Worm (Caenorhabditis elegans) whole organism, L1 larva: ENCODE measurements around the gene F42G10.1.

Experiments used
- C16A3.4 ChIP-seq: fragments of 150-350 bp; optimal IDR thresholded peaks from 2 replicates; lab custom pipeline; 2014; ENCODE audit warnings: missing biosample characterization, missing genetic modification characterization
- Y116A8C.19 ChIP-seq: sonication (generic microtip); optimal IDR thresholded peaks from 2 replicates; lab custom pipeline; 2016; ENCODE audit warnings: missing compliant biosample characterization, missing genetic modification characterization, borderline replicate concordance
- alr-1 ChIP-seq: fragments of 200-800 bp; sonication (Bioruptor generic); optimal IDR thresholded peaks from 2 replicates; lab custom pipeline; 2018; ENCODE audit warnings: borderline replicate concordance, mild to moderate bottlenecking, missing genetic modification characterization, missing compliant biosample characterization
- aly-2 ChIP-seq: fragments of 150-350 bp; optimal IDR thresholded peaks from 2 replicates; lab custom pipeline; 2014; ENCODE audit warnings: missing biosample characterization, missing genetic modification characterization
- ceh-8 ChIP-seq: fragments of 200-800 bp; sonication (Bioruptor generic); optimal IDR thresholded peaks from 2 replicates; lab custom pipeline; 2018; ENCODE audit warnings: mild to moderate bottlenecking, missing genetic modification characterization, moderate library complexity, missing compliant biosample characterization
- ceh-82 ChIP-seq, 3 experiments: fragments of 150-350 bp in 1 of 3; sonication (generic microtip) in 2 of 3; optimal IDR thresholded peaks; 2 replicates each; lab custom pipeline; 2014 to 2017; ENCODE audit warnings: missing biosample characterization in 3 of 3, missing genetic modification characterization in 3 of 3
- ceh-90 ChIP-seq: sonication (generic microtip); optimal IDR thresholded peaks from 2 replicates; lab custom pipeline; 2016; ENCODE audit warnings: missing genetic modification characterization, missing compliant biosample characterization
- dpl-1 ChIP-seq, 3 experiments: fragments of 150-350 bp in 2 of 3; sonication (generic microtip) in 1 of 3; optimal IDR thresholded peaks; 2 replicates each; lab custom pipeline; 2014 to 2017; ENCODE audit warnings: missing biosample characterization in 3 of 3, missing genetic modification characterization in 3 of 3, missing genetic modification reagents in 3 of 3
- dsc-1 ChIP-seq: sonication (generic microtip); optimal IDR thresholded peaks from 2 replicates; lab custom pipeline; 2016; ENCODE audit warnings: mild to moderate bottlenecking, missing genetic modification characterization, missing compliant biosample characterization
- efl-1 ChIP-seq, 4 experiments: fragments of 150-350 bp; optimal IDR thresholded peaks in 3 of 4; peaks in 1 of 4; 1 replicate in 1 of 4; 2 replicates in 3 of 4; lab custom pipeline; 2014; ENCODE audit warnings: missing biosample characterization in 2 of 4, missing genetic modification characterization in 2 of 4, missing genetic modification reagents in 2 of 4
- elt-3 ChIP-seq, 6 experiments: fragments of 150-350 bp in 1 of 6; sonication (generic microtip); optimal IDR thresholded peaks; 2 replicates each; lab custom pipeline; 2017 to 2018; ENCODE audit warnings: missing biosample characterization in 6 of 6, missing genetic modification characterization in 6 of 6, inconsistent platforms in 1 of 6
- ets-5 ChIP-seq: fragments of 200-800 bp; sonication (Bioruptor generic); IDR thresholded peaks from 2 replicates; pipeline ENCODE4 v1.3.6; 2022; ENCODE audit warnings: missing genetic modification characterization, missing compliant biosample characterization
- fkh-10 ChIP-seq: sonication (generic microtip); optimal IDR thresholded peaks from 2 replicates; lab custom pipeline; 2017; ENCODE audit warnings: missing biosample characterization, missing genetic modification reagents, missing genetic modification characterization
- fkh-4 ChIP-seq: sonication (generic microtip); optimal IDR thresholded peaks from 2 replicates; lab custom pipeline; 2016; ENCODE audit warnings: missing compliant biosample characterization, missing genetic modification characterization, borderline replicate concordance
- fos-1 ChIP-seq: fragments of 150-350 bp; optimal IDR thresholded peaks from 2 replicates; lab custom pipeline; 2014; ENCODE audit warnings: missing biosample characterization, missing genetic modification characterization
- grh-1 ChIP-seq: fragments of 200-800 bp; sonication (Bioruptor generic); IDR thresholded peaks from 2 replicates; pipeline ENCODE4 v1.3.6; 2022; ENCODE audit warnings: missing genetic modification reagents, missing genetic modification characterization, missing compliant biosample characterization
- hlh-17 ChIP-seq: fragments of 200-800 bp; sonication (Bioruptor generic); optimal IDR thresholded peaks from 2 replicates; lab custom pipeline; 2018; ENCODE audit warnings: missing genetic modification characterization, mild to moderate bottlenecking, missing compliant biosample characterization, moderate library complexity, borderline replicate concordance
- hpl-2 ChIP-seq: fragments of 150-350 bp; optimal IDR thresholded peaks from 2 replicates; lab custom pipeline; 2014; ENCODE audit warnings: missing biosample characterization, missing genetic modification reagents, missing genetic modification characterization
- isw-1 ChIP-seq: fragments of 200-800 bp; sonication (Bioruptor generic); IDR thresholded peaks from 2 replicates; pipeline ENCODE4 v1.3.6; 2022; ENCODE audit warnings: missing genetic modification characterization, missing compliant biosample characterization
- jun-1 ChIP-seq: fragments of 150-350 bp; optimal IDR thresholded peaks from 2 replicates; lab custom pipeline; 2014; ENCODE audit warnings: missing biosample characterization, missing genetic modification reagents, missing genetic modification characterization
- lin-14 ChIP-seq: fragments of 200-800 bp; sonication (Bioruptor generic); optimal IDR thresholded peaks from 2 replicates; lab custom pipeline; 2018; ENCODE audit warnings: mild to moderate bottlenecking, missing genetic modification characterization, moderate library complexity, missing compliant biosample characterization
- lin-15B ChIP-seq: fragments of 150-350 bp; sonication (generic microtip); optimal IDR thresholded peaks from 3 replicates; lab custom pipeline; 2014; ENCODE audit warnings: missing biosample characterization, missing genetic modification characterization
- lin-35 ChIP-seq, 2 experiments: fragments of 150-350 bp; optimal IDR thresholded peaks; 2 replicates each; lab custom pipeline; 2014; ENCODE audit warnings: missing biosample characterization in 2 of 2, missing genetic modification characterization in 2 of 2, missing genetic modification reagents in 2 of 2
- lir-3 ChIP-seq: sonication (generic microtip); optimal IDR thresholded peaks from 2 replicates; lab custom pipeline; 2016; ENCODE audit warnings: mild to moderate bottlenecking, missing genetic modification characterization, moderate library complexity, missing compliant biosample characterization; ENCODE audit not compliant: poor library complexity
- mab-9 ChIP-seq: fragments of 200-800 bp; sonication (Bioruptor generic); IDR thresholded peaks from 2 replicates; pipeline ENCODE4 v1.3.6; 2022; ENCODE audit warnings: missing genetic modification reagents, missing genetic modification characterization, missing compliant biosample characterization
- mdl-1 ChIP-seq, 2 experiments: fragments of 150-350 bp; optimal IDR thresholded peaks; 2 replicates each; lab custom pipeline; 2014 to 2017; ENCODE audit warnings: missing biosample characterization in 2 of 2, missing genetic modification characterization in 2 of 2, inconsistent platforms in 1 of 2
- mep-1 ChIP-seq: fragments of 150-350 bp; optimal IDR thresholded peaks from 2 replicates; lab custom pipeline; 2014; ENCODE audit warnings: missing biosample characterization, missing genetic modification characterization
- nhr-12 ChIP-seq: sonication (generic microtip); optimal IDR thresholded peaks from 2 replicates; lab custom pipeline; 2017; ENCODE audit warnings: missing biosample characterization, missing genetic modification characterization
- nhr-20 ChIP-seq: sonication (generic microtip); optimal IDR thresholded peaks from 2 replicates; lab custom pipeline; 2016; ENCODE audit warnings: mild to moderate bottlenecking, missing genetic modification characterization, missing compliant biosample characterization
- nhr-28 ChIP-seq: fragments of 150-350 bp; optimal IDR thresholded peaks from 2 replicates; lab custom pipeline; 2014; ENCODE audit warnings: missing biosample characterization, missing genetic modification characterization
- nhr-76 ChIP-seq: sonication (generic microtip); optimal IDR thresholded peaks from 2 replicates; lab custom pipeline; 2017; ENCODE audit warnings: missing biosample characterization, missing genetic modification characterization
- nhr-85 ChIP-seq: sonication (generic microtip); peaks from one replicate; lab custom pipeline; 2016; ENCODE audit warnings: missing genetic modification characterization, inconsistent platforms, missing compliant biosample characterization
- nhr-90 ChIP-seq: sonication (generic microtip); optimal IDR thresholded peaks from 2 replicates; lab custom pipeline; 2016; ENCODE audit warnings: mild to moderate bottlenecking, missing genetic modification characterization, missing compliant biosample characterization; ENCODE audit not compliant: poor library complexity
- pag-3 ChIP-seq: sonication (generic microtip); optimal IDR thresholded peaks from 2 replicates; lab custom pipeline; 2017; ENCODE audit warnings: missing genetic modification characterization, mild to moderate bottlenecking, missing compliant biosample characterization, antibody characterized with exemption, borderline replicate concordance; ENCODE audit not compliant: insufficient read depth
- pax-3 ChIP-seq: fragments of 200-800 bp; sonication (Bioruptor generic); optimal IDR thresholded peaks from 2 replicates; lab custom pipeline; 2018; ENCODE audit warnings: mild to moderate bottlenecking, missing genetic modification characterization, moderate library complexity, missing compliant biosample characterization
- pqm-1 ChIP-seq: sonication (generic microtip); optimal IDR thresholded peaks from 3 replicates; lab custom pipeline; 2017; ENCODE audit warnings: missing biosample characterization, missing genetic modification characterization
- rnt-1 ChIP-seq: sonication (generic microtip); optimal IDR thresholded peaks from 2 replicates; lab custom pipeline; 2016; ENCODE audit warnings: mild to moderate bottlenecking, missing genetic modification characterization, moderate library complexity, missing compliant biosample characterization
- sox-4 ChIP-seq: sonication (generic microtip); optimal IDR thresholded peaks from 2 replicates; lab custom pipeline; 2016; ENCODE audit warnings: missing genetic modification characterization, missing compliant biosample characterization
- sptf-1 ChIP-seq: fragments of 150-350 bp; optimal IDR thresholded peaks from 2 replicates; lab custom pipeline; 2014; ENCODE audit warnings: missing biosample characterization, missing genetic modification characterization
- swsn-7 ChIP-seq: sonication (generic microtip); optimal IDR thresholded peaks from 2 replicates; lab custom pipeline; 2016; ENCODE audit warnings: missing genetic modification characterization, missing compliant biosample characterization
- tlp-1 ChIP-seq: fragments of 150-350 bp; optimal IDR thresholded peaks from 2 replicates; lab custom pipeline; 2014; ENCODE audit warnings: missing biosample characterization, missing genetic modification characterization
- unc-130 ChIP-seq: fragments of 150-350 bp; optimal IDR thresholded peaks from 2 replicates; lab custom pipeline; 2017; ENCODE audit warnings: missing biosample characterization, missing genetic modification characterization, inconsistent platforms
- zag-1 ChIP-seq: fragments of 150-350 bp; optimal IDR thresholded peaks from 2 replicates; lab custom pipeline; 2014; ENCODE audit warnings: missing biosample characterization, missing genetic modification characterization
- zip-4 ChIP-seq: fragments of 200-800 bp; sonication (Bioruptor generic); optimal IDR thresholded peaks from 2 replicates; lab custom pipeline; 2018; ENCODE audit warnings: mild to moderate bottlenecking, missing genetic modification characterization, moderate library complexity, missing compliant biosample characterization
- ztf-11 ChIP-seq, 2 experiments: sonication (generic microtip); optimal IDR thresholded peaks; 2 replicates each; lab custom pipeline; 2016 to 2017; ENCODE audit warnings: missing genetic modification characterization in 2 of 2, missing biosample characterization in 1 of 2, missing compliant biosample characterization in 1 of 2
- ztf-4 ChIP-seq: fragments of 150-350 bp; optimal IDR thresholded peaks from 2 replicates; lab custom pipeline; 2014; ENCODE audit warnings: missing biosample characterization, missing genetic modification characterization

Gene F42G10.1

ce11 chrX:10022016-10022415 lies at the start of gene F42G10.1:
Gene F42G10.1 (minus strand): TSS chrX:10022166.
- no peak for TF ChIP-seq nhr-76 (tag; lab: Kevin White, UChicago)
- no peak for TF ChIP-seq jun-1 (tag; lab: Kevin White, UChicago)
- TF ChIP-seq lin-14, result peak; percentile 25
- no peak for TF ChIP-seq pax-3 (tag; lab: Kevin White, UChicago)
- TF ChIP-seq aly-2 (tag; lab: Kevin White, UChicago), result no peak
- no peak for TF ChIP-seq efl-1 (optimal IDR thresholded peaks at IDR 0.05; lab: Kevin White, UChicago)
- no peak for TF ChIP-seq efl-1 (GFP tag; optimal IDR thresholded peaks at IDR 0.05 in 1 of 2; lab: Kevin White, UChicago)
- no peak for TF ChIP-seq nhr-85 (tag; lab: Kevin White, UChicago)
- TF ChIP-seq rnt-1 (tag; lab: Kevin White, UChicago), result peak; percentile 5
- TF ChIP-seq, all 84 proteins: peak for 2

DNA sequence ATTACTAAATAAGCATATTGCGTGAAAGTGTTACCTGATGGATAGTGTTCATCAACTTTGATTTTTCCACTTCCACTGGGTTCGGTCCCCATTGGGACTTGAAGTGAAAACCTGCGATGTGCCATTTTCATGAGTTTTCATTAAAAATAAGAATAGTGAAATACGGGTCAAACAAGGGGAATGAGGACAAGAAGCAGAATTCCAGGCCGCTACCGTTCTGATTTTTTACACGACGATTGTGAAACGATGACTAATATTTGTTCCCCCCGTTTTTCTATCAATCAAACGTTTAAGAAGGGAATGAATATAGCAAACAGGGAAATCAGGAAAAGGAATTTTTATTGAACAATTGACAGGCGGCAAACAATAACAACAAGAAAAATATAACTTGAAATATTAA lies 47.7 kb upstream of the F42G10.1 start, which contains the start of gene mlck-1:
TSS of gene mlck-1 (minus strand) at position 101 of the 400 bp plus-strand sequence.
- TF ChIP-seq dsc-1 (tag; lab: Kevin White, UChicago), result no peak
- TF ChIP-seq lir-3, result no peak
- TF ChIP-seq ceh-82 (tag; optimal IDR thresholded peaks at IDR 0.05; lab: Kevin White, UChicago), result no peak
- TF ChIP-seq swsn-7 (tag; lab: Kevin White, UChicago), result no peak
- TF ChIP-seq fkh-10 (GFP tag; lab: Kevin White, UChicago), result no peak
- no peak for TF ChIP-seq C16A3.4 (tag; lab: Kevin White, UChicago)
- TF ChIP-seq zip-4 (GFP tag; lab: Kevin White, UChicago), result no peak
- TF ChIP-seq ceh-8 (GFP tag; lab: Kevin White, UChicago), result no peak
- TF ChIP-seq isw-1 (GFP tag; lab: Robert Waterston, UW), result no peak
- TF ChIP-seq elt-3 (tag; optimal IDR thresholded peaks at IDR 0.05; lab: Kevin White, UChicago), result no peak
- TF ChIP-seq nhr-28 (tag; lab: Kevin White, UChicago), result no peak
- no peak for TF ChIP-seq tlp-1 (tag; lab: Kevin White, UChicago)
- no peak for TF ChIP-seq nhr-20 (tag; lab: Kevin White, UChicago)
- TF ChIP-seq pag-3, result no peak
- no peak for TF ChIP-seq pqm-1 (tag; lab: Kevin White, UChicago)
- no peak for TF ChIP-seq mab-9 (GFP tag; lab: Robert Waterston, UW)
- no peak for TF ChIP-seq alr-1 (tag; lab: Kevin White, UChicago)
- TF ChIP-seq nhr-12, result no peak

DNA sequence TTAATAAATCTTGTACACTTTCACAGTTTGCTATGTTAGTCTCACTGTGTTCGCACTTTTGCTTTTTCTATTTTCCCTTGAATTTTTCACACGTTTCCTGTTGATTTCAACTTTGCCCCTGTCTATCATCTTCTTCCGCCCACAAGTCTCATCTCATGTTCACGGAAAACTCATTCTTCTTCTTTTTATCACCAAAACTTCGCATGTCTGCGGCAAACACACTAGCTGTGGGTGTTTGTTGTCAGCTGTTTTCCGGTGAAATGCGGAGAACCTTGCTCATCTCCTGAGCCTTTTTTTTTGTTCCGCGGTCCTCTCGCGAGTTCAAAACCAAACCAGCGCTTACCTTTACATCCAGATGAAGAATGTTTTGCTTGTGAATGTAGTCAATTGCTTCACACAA lies 46.5 kb upstream of the F42G10.1 start:
- TF ChIP-seq pag-3 (no peak), zag-1 (tag; lab: Kevin White, UChicago) (no peak), nhr-20 (tag; lab: Kevin White, UChicago) (no peak), hpl-2 (GFP tag; lab: Kevin White, UChicago) (no peak), fkh-4 (tag; lab: Kevin White, UChicago) (no peak), zip-4 (GFP tag; lab: Kevin White, UChicago) (no peak), hlh-17 (no peak), nhr-76 (tag; lab: Kevin White, UChicago) (no peak), ets-5 (GFP tag; lab: Robert Waterston, UW) (no peak), lin-15B (tag; lab: Kevin White, UChicago) (no peak), tlp-1 (tag; lab: Kevin White, UChicago) (no peak), ceh-82 (tag; optimal IDR thresholded peaks at IDR 0.05; lab: Kevin White, UChicago) (no peak), ztf-11 (tag; optimal IDR thresholded peaks at IDR 0.05; lab: Kevin White, UChicago) (no peak), nhr-90 (tag; lab: Kevin White, UChicago) (no peak), grh-1 (no peak), lir-3 (no peak), lin-14 (peak; percentile 81), rnt-1 (tag; lab: Kevin White, UChicago) (peak; percentile 78), dpl-1 (GFP tag; optimal IDR thresholded peaks at IDR 0.05; lab: Kevin White, UChicago) (no peak), mdl-1 (tag; optimal IDR thresholded peaks at IDR 0.05; lab: Kevin White, UChicago) (no peak), ztf-4 (no peak), Y116A8C.19 (tag; lab: Kevin White, UChicago) (no peak), ceh-90 (tag; lab: Kevin White, UChicago) (no peak), swsn-7 (tag; lab: Kevin White, UChicago) (no peak), efl-1 (optimal IDR thresholded peaks at IDR 0.05; lab: Kevin White, UChicago) (no peak), efl-1 (GFP tag; optimal IDR thresholded peaks at IDR 0.05 in 1 of 2; lab: Kevin White, UChicago) (peak in 1 of 2 experiments; percentile 23), fos-1 (tag; lab: Kevin White, UChicago) (no peak), fkh-10 (GFP tag; lab: Kevin White, UChicago) (no peak), sptf-1 (tag; lab: Kevin White, UChicago) (no peak), mep-1 (tag; lab: Kevin White, UChicago) (no peak), lin-35 (GFP tag; optimal IDR thresholded peaks at IDR 0.05; lab: Kevin White, UChicago) (no peak), unc-130 (peak; percentile 40), sox-4 (tag; lab: Kevin White, UChicago) (no peak)
